Worm (Caenorhabditis elegans) whole organism, L4/young adult: Measurements from ENCODE around the gene irld-15.
"Not testable (repeated sequence)": the region's sequence is repeated elsewhere in the genome, so short reads cannot be mapped to it uniquely, and the experiment has no call there.

ENCODE experiments used
- W03F9.2 ChIP-seq: fragments of 150-350 bp; optimal IDR thresholded peaks from 2 replicates; lab custom pipeline; 2014; ENCODE audit warnings: missing biosample characterization, missing genetic modification characterization
- dao-5 ChIP-seq: sonication (generic microtip); optimal IDR thresholded peaks from 2 replicates; lab custom pipeline; 2016; ENCODE audit warnings: missing genotype, missing genetic modification characterization, moderate library complexity, missing compliant biosample characterization
- him-1 ChIP-seq: sonication (generic microtip); optimal IDR thresholded peaks from 2 replicates; lab custom pipeline; 2016; ENCODE audit warnings: missing genotype, missing genetic modification reagents, missing genetic modification characterization, missing compliant biosample characterization

The irld-15 gene

ce11 chrV:2303775-2304174, at the start of gene irld-15:
Gene irld-15, minus strand, starts transcription at chrV:2303875.
- TF ChIP-seq W03F9.2 (tag; lab: Kevin White, UChicago) = no peak
- TF ChIP-seq dao-5 = no peak
- no peak for TF ChIP-seq him-1 (tag; lab: Kevin White, UChicago)

- TF ChIP-seq dao-5 (no peak), him-1 (tag; lab: Kevin White, UChicago) (no peak), W03F9.2 (tag; lab: Kevin White, UChicago) (no peak)
Measured at ce11 chrV:2343572-2343971, 39.9 kb upstream of the irld-15 start.

- TF ChIP-seq W03F9.2 (tag; lab: Kevin White, UChicago) (no peak), dao-5 (no peak), him-1 (tag; lab: Kevin White, UChicago) (no peak)
Measured at ce11 chrV:2342083-2342482, 38.4 kb upstream of the irld-15 start.

- TF ChIP-seq him-1 (tag; lab: Kevin White, UChicago) (no peak), W03F9.2 (tag; lab: Kevin White, UChicago) (no peak), dao-5 (no peak)
Measured at ce11 chrV:2341285-2341684, 37.6 kb upstream of the irld-15 start, which contains the start of gene irld-30. Gene irld-30, minus strand, starts transcription at chrV:2341385.

- no peak for TF ChIP-seq him-1 (tag; lab: Kevin White, UChicago)
- no peak for TF ChIP-seq W03F9.2 (tag; lab: Kevin White, UChicago)
- no peak for TF ChIP-seq dao-5
Measured at ce11 chrV:2338538-2338937, 34.9 kb upstream of the irld-15 start, which contains the start of gene irld-29. Gene irld-29, minus strand, starts transcription at chrV:2338638.

- TF ChIP-seq W03F9.2 (tag; lab: Kevin White, UChicago) (no peak), him-1 (tag; lab: Kevin White, UChicago) (no peak), dao-5 (no peak)
Measured at ce11 chrV:2336151-2336550, 32.5 kb upstream of the irld-15 start, which contains the start of gene irld-28. Gene irld-28, minus strand, starts transcription at chrV:2336251.

ce11 chrV:2331616-2332015, 27.9 kb upstream of the irld-15 start, which contains the start of gene irld-32:
Gene irld-32, plus strand, starts transcription at chrV:2331916.
- TF ChIP-seq W03F9.2 (tag; lab: Kevin White, UChicago); him-1 (tag; lab: Kevin White, UChicago); dao-5: not testable (repeated sequence)

ce11 chrV:2330129-2330528, 26.5 kb upstream of the irld-15 start, which contains the start of gene pud-1.1:
Gene pud-1.1, plus strand, starts transcription at chrV:2330429.
- not testable (repeated sequence) for TF ChIP-seq W03F9.2 (tag; lab: Kevin White, UChicago); dao-5; him-1 (tag; lab: Kevin White, UChicago)

- TF ChIP-seq W03F9.2 (tag; lab: Kevin White, UChicago) (no peak), him-1 (tag; lab: Kevin White, UChicago) (no peak), dao-5 (no peak)
Measured at ce11 chrV:2327124-2327523, 23.4 kb upstream of the irld-15 start.

- TF ChIP-seq dao-5 (no peak), W03F9.2 (tag; lab: Kevin White, UChicago) (no peak), him-1 (tag; lab: Kevin White, UChicago) (no peak)
Measured at ce11 chrV:2326378-2326777, 22.7 kb upstream of the irld-15 start, which contains the start of gene pud-4. Gene pud-4, plus strand, starts transcription at chrV:2326678.

- no peak for TF ChIP-seq W03F9.2 (tag; lab: Kevin White, UChicago)
- no peak for TF ChIP-seq dao-5
- TF ChIP-seq him-1 (tag; lab: Kevin White, UChicago) = no peak
Measured at ce11 chrV:2325052-2325451, 21.4 kb upstream of the irld-15 start, which contains the start of gene pud-3. Gene pud-3, minus strand, starts transcription at chrV:2325152.

ce11 chrV:2324260-2324659, 20.6 kb upstream of the irld-15 start:
- TF ChIP-seq W03F9.2 (tag; lab: Kevin White, UChicago) (no peak), dao-5 (no peak), him-1 (tag; lab: Kevin White, UChicago) (no peak)

ce11 chrV:2322466-2322865, 18.8 kb upstream of the irld-15 start, which contains the start of gene pud-1.2:
Gene pud-1.2, minus strand, starts transcription at chrV:2322566.
- TF ChIP-seq him-1 (tag; lab: Kevin White, UChicago); W03F9.2 (tag; lab: Kevin White, UChicago); dao-5: not testable (repeated sequence)

- not testable (repeated sequence) for TF ChIP-seq dao-5; him-1 (tag; lab: Kevin White, UChicago); W03F9.2 (tag; lab: Kevin White, UChicago)
Measured at ce11 chrV:2321001-2321400, 17.3 kb upstream of the irld-15 start, which contains the start of gene Y19D10B.6. Gene Y19D10B.6, minus strand, starts transcription at chrV:2321101.
